Worm (Caenorhabditis elegans) whole organism, L2 larva: ENCODE results near the gene C14B9.2.

ENCODE experiments used
- Y55F3AM.14 ChIP-seq: fragments of 200-800 bp; sonication (Bioruptor generic); optimal IDR thresholded peaks from 2 replicates; lab custom pipeline; 2018; ENCODE audit warnings: mild to moderate bottlenecking, missing genetic modification characterization, missing compliant biosample characterization
- aly-2 ChIP-seq: fragments of 150-350 bp; optimal IDR thresholded peaks from 2 replicates; lab custom pipeline; 2014; ENCODE audit warnings: missing biosample characterization, missing genetic modification characterization
- ama-1 ChIP-seq: fragments of 150-350 bp; optimal IDR thresholded peaks from 2 replicates; lab custom pipeline; 2018; ENCODE audit warnings: inconsistent platforms
- blmp-1 ChIP-seq: sonication (generic microtip); optimal IDR thresholded peaks from 2 replicates; lab custom pipeline; 2017; ENCODE audit warnings: missing genetic modification characterization, mild to moderate bottlenecking, missing compliant biosample characterization, antibody characterized with exemption, moderate library complexity; ENCODE audit not compliant: insufficient read depth
- ceh-82 ChIP-seq: fragments of 150-350 bp; optimal IDR thresholded peaks from 2 replicates; lab custom pipeline; 2014; ENCODE audit warnings: missing biosample characterization, missing genetic modification characterization
- gmeb-1 ChIP-seq: fragments of 150-350 bp; optimal IDR thresholded peaks from 2 replicates; lab custom pipeline; 2014; ENCODE audit warnings: missing biosample characterization, missing genetic modification characterization
- mdl-1 ChIP-seq, 2 experiments: fragments of 150-350 bp in 1 of 2; sonication (generic microtip) in 1 of 2; optimal IDR thresholded peaks; 2 replicates each; lab custom pipeline; 2017; ENCODE audit warnings: missing biosample characterization in 2 of 2, missing genetic modification characterization in 2 of 2
- nhr-12 ChIP-seq: fragments of 150-350 bp; optimal IDR thresholded peaks from 2 replicates; lab custom pipeline; 2014; ENCODE audit warnings: missing biosample characterization, missing genetic modification characterization
- nhr-237 ChIP-seq: fragments of 150-350 bp; optimal IDR thresholded peaks from 2 replicates; lab custom pipeline; 2014; ENCODE audit warnings: missing biosample characterization, missing genetic modification characterization
- nhr-25 ChIP-seq: fragments of 150-350 bp; sonication (generic microtip); optimal IDR thresholded peaks from 3 replicates; lab custom pipeline; 2014; ENCODE audit warnings: missing biosample characterization, missing genetic modification characterization
- nhr-77 ChIP-seq: fragments of 150-350 bp; optimal IDR thresholded peaks from 2 replicates; lab custom pipeline; 2014; ENCODE audit warnings: missing biosample characterization, missing genetic modification characterization
- snpc-4 ChIP-seq: fragments of 150-350 bp; optimal IDR thresholded peaks from 2 replicates; lab custom pipeline; 2014; ENCODE audit warnings: missing biosample characterization, missing genetic modification characterization
- unc-39 ChIP-seq: fragments of 150-350 bp; optimal IDR thresholded peaks from 2 replicates; lab custom pipeline; 2014; ENCODE audit warnings: missing biosample characterization, missing genetic modification characterization
- zag-1 ChIP-seq: fragments of 150-350 bp; optimal IDR thresholded peaks from 2 replicates; lab custom pipeline; 2014; ENCODE audit warnings: missing biosample characterization, missing genetic modification characterization

ce11 chrIII:8136517-8137099, 3.1 kb downstream of the C14B9.2 start:
- TF ChIP-seq aly-2 (no peak), gmeb-1 (no peak), nhr-77 (tag; lab: Kevin White, UChicago) (peak; percentile 14), unc-39 (no peak), ama-1 (no peak), zag-1 (tag; lab: Kevin White, UChicago) (no peak), mdl-1 (tag; optimal IDR thresholded peaks at IDR 0.05; lab: Kevin White, UChicago) (no peak), ceh-82 (tag; lab: Kevin White, UChicago) (no peak), snpc-4 (tag; lab: Kevin White, UChicago) (no peak), Y55F3AM.14 (no peak), nhr-12 (tag; lab: Kevin White, UChicago) (no peak), blmp-1 (tag; lab: Kevin White, UChicago) (no peak), nhr-25 (no peak), nhr-237 (tag; lab: Kevin White, UChicago) (no peak)
